Worm (Caenorhabditis elegans): Measurements from ENCODE around the gene str-97.

str-97 gene

DNA sequence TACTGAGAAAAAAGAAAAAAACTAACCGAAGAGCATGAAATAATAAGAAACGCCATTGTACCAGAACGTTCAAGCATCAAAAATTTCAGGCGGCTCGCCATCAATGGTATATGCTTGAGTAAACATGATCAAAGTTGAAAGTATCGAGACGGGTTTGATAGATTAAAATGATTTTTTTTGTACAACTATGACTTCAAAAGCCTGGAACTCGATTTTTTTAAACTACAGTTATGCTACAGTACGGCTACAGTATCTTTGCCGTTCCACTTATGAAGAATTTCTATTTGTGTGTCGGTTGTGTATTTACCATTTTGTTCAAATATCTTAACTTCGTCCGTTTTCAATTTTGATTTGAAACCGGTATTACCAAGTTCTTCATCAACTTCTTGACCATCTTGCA lies at the start of gene str-97:
str-97 (minus strand) TSS at position 101 of the 400 bp plus-strand sequence.
- TF ChIP-seq dao-5 (tag; optimal IDR thresholded peaks at IDR 0.05) (no peak), W03F9.2 (tag; optimal IDR thresholded peaks at IDR 0.05) (no peak), him-1 (tag; optimal IDR thresholded peaks at IDR 0.05) (no peak)

ce11 chrV:16202618-16203017 lies 47.6 kb upstream of the str-97 start, which contains the start of gene F11A5.18:
F11A5.18 (plus strand) TSS chrV:16202918.
- no peak for TF ChIP-seq dao-5 (tag; optimal IDR thresholded peaks at IDR 0.05)
- TF ChIP-seq W03F9.2 (tag; optimal IDR thresholded peaks at IDR 0.05) = no peak
- no peak for TF ChIP-seq him-1 (tag; optimal IDR thresholded peaks at IDR 0.05)

- TF ChIP-seq W03F9.2 (tag; optimal IDR thresholded peaks at IDR 0.05) (no peak), dao-5 (tag; optimal IDR thresholded peaks at IDR 0.05) (no peak), him-1 (tag; optimal IDR thresholded peaks at IDR 0.05) (no peak)
Observed at ce11 chrV:16201730-16202129, 46.7 kb upstream of the str-97 start, which contains the start of gene F11A5.17. F11A5.17 (plus strand) TSS chrV:16202030.

DNA sequence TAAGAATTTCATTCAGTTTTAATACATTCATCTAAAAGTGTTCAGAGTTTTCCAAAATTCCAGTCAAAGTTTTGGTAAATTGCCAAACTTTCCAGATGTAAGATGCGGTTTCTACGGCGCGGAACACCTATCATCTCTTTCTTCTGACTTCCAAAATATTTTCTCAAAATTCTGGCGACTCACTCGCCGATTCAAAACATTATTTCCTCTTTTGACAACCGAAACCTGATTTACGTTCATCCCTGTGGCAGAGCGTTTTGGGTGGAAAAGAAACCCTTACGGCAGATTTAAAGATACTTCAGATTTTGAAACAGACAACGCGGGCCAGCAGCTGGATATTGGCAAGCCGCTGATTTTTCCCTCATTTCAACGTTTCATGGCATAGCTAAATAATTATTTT lies 43.0 kb upstream of the str-97 start, which contains the start of gene F11A5.5:
F11A5.5 (plus strand) TSS at position 301 of the 400 bp plus-strand sequence.
- TF ChIP-seq W03F9.2 (tag; optimal IDR thresholded peaks at IDR 0.05) (no peak), him-1 (tag; optimal IDR thresholded peaks at IDR 0.05) (no peak), dao-5 (tag; optimal IDR thresholded peaks at IDR 0.05) (no peak)

DNA sequence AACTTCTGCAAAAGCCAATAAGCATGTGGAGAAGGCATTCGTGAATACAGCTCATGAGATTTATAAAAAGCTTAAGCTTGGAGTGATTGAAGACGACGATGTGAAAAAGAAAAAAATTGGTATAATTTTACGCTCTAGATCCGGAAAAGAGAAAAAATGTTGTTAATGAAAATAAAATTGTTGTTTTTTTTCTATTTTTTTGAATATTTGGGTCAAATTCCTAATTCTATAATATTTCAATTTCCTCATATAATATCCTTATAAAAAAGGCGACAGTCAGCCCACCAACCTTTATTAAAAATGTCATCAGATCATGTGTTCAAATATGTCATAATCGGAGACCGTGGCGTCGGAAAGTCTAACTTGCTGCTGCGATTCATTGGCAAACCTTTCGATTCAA lies 40.4 kb upstream of the str-97 start, which contains the start of gene rabr-3:
rabr-3 (plus strand) TSS at position 301 of the 400 bp plus-strand sequence.
- TF ChIP-seq W03F9.2 (tag; optimal IDR thresholded peaks at IDR 0.05) = no peak
- TF ChIP-seq dao-5 (tag; optimal IDR thresholded peaks at IDR 0.05) = no peak
- TF ChIP-seq him-1 (tag; optimal IDR thresholded peaks at IDR 0.05) = no peak

DNA sequence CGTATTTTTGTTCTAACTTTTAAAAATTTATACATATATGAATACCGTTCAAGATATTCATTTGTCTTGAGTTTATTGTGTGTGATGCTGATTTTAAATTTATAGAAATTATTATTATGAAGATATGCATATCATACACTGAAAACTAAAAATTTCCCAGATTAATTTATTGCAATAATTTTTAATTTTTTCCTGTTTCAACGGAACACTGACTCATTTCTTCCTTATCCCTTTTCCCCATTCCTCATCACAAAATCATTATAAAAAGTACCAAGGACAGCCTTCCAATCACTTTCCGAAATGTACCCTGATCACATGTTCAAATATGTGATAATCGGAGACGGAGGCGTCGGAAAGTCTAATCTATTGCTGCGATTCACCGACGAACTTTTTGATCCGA lies 39.6 kb upstream of the str-97 start, which contains the start of gene rabr-4:
rabr-4 (plus strand) TSS at position 301 of the 400 bp plus-strand sequence.
- TF ChIP-seq him-1 (tag; optimal IDR thresholded peaks at IDR 0.05) (no peak), W03F9.2 (tag; optimal IDR thresholded peaks at IDR 0.05) (no peak), dao-5 (tag; optimal IDR thresholded peaks at IDR 0.05) (no peak)

ce11 chrV:16192114-16192513 lies 37.1 kb upstream of the str-97 start, which contains the start of gene srh-279:
srh-279 (plus strand) TSS chrV:16192414.
- TF ChIP-seq W03F9.2 (tag; optimal IDR thresholded peaks at IDR 0.05) (no peak), him-1 (tag; optimal IDR thresholded peaks at IDR 0.05) (no peak), dao-5 (tag; optimal IDR thresholded peaks at IDR 0.05) (no peak)

ce11 chrV:16190485-16190884 lies 35.5 kb upstream of the str-97 start, which contains the start of gene srh-281:
srh-281 (plus strand) TSS chrV:16190785.
- no peak for TF ChIP-seq dao-5 (tag; optimal IDR thresholded peaks at IDR 0.05)
- no peak for TF ChIP-seq W03F9.2 (tag; optimal IDR thresholded peaks at IDR 0.05)
- no peak for TF ChIP-seq him-1 (tag; optimal IDR thresholded peaks at IDR 0.05)

DNA sequence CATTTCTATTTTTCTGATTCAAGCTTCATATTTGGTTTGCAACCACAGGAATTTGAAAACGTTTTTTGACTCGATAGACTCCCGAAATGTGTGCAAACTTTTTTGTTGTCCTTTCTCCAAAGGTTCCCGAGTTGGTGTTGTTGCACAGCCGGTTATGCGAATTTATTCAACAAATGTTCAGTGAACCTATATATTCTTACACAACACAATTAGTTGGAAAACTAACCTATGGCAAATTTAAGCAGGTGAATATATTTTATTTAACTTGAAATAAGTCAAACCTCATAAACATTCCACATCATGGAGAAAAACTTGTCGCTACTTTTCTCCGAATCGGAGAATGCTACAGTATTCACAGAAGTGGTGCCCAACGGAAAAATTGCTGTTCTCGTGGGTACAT lies 28.3 kb upstream of the str-97 start, which contains the start of gene srz-14:
srz-14 (plus strand) TSS at position 301 of the 400 bp plus-strand sequence.
- no peak for TF ChIP-seq dao-5 (tag; optimal IDR thresholded peaks at IDR 0.05)
- TF ChIP-seq W03F9.2 (tag; optimal IDR thresholded peaks at IDR 0.05) = no peak
- TF ChIP-seq him-1 (tag; optimal IDR thresholded peaks at IDR 0.05) = no peak

- no peak for TF ChIP-seq W03F9.2 (tag; optimal IDR thresholded peaks at IDR 0.05)
- TF ChIP-seq dao-5 (tag; optimal IDR thresholded peaks at IDR 0.05) = no peak
- TF ChIP-seq him-1 (tag; optimal IDR thresholded peaks at IDR 0.05) = no peak
Observed at ce11 chrV:16182918-16183317, 27.9 kb upstream of the str-97 start, which contains the start of gene srh-277. srh-277 (plus strand) TSS chrV:16183218.

- TF ChIP-seq dao-5 (tag; optimal IDR thresholded peaks at IDR 0.05) (no peak), W03F9.2 (tag; optimal IDR thresholded peaks at IDR 0.05) (no peak), him-1 (tag; optimal IDR thresholded peaks at IDR 0.05) (no peak)
Observed at ce11 chrV:16182110-16182509, 27.1 kb upstream of the str-97 start, which contains the start of gene srz-13. srz-13 (plus strand) TSS chrV:16182410.

- no peak for TF ChIP-seq dao-5 (tag; optimal IDR thresholded peaks at IDR 0.05)
- TF ChIP-seq him-1 (tag; optimal IDR thresholded peaks at IDR 0.05) = no peak
- no peak for TF ChIP-seq W03F9.2 (tag; optimal IDR thresholded peaks at IDR 0.05)
Observed at ce11 chrV:16180350-16180749, 25.3 kb upstream of the str-97 start, which contains the start of gene str-106. str-106 (plus strand) TSS chrV:16180650.

DNA sequence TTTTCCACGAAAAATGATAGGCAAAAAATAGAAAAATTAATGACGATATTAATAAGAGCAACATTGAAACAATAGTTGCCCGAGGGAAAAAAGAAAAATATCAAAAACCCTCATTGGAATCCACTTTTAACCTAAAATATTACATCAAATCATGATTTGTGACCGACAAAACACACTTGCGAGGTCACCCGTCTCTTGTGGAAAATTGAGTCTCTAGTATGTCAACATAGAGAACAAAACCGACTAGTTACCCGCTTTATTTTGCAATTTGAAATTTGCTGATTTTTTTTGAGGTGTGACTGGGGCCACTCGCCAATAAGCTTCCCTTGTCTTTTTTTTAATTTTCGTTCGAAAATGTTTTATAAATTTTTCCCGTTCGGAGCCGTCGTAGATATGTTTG lies 20.7 kb upstream of the str-97 start, which contains the start of gene cyp-33D1:
cyp-33D1 (minus strand) TSS at position 101 of the 400 bp plus-strand sequence.
- no peak for TF ChIP-seq W03F9.2 (tag; optimal IDR thresholded peaks at IDR 0.05)
- no peak for TF ChIP-seq dao-5 (tag; optimal IDR thresholded peaks at IDR 0.05)
- TF ChIP-seq him-1 (tag; optimal IDR thresholded peaks at IDR 0.05) = no peak

ce11 chrV:16175227-16175626 lies 20.2 kb upstream of the str-97 start:
- TF ChIP-seq dao-5 (tag; optimal IDR thresholded peaks at IDR 0.05) (no peak), W03F9.2 (tag; optimal IDR thresholded peaks at IDR 0.05) (no peak), him-1 (tag; optimal IDR thresholded peaks at IDR 0.05) (no peak)

All from whole organism, L4/young adult.